Fruit fly (Drosophila melanogaster) whole organism, prepupa: ENCODE data around the gene pigeon.
A peak's percentile ranks its signal among the peaks of the same experiment; 100 is the strongest.

Source experiments
- Blimp-1 ChIP-seq: fragments of 200-800 bp; sonication (Bioruptor generic); optimal IDR thresholded peaks from 3 replicates; lab custom pipeline; 2017; ENCODE audit warnings: missing biosample characterization, missing genetic modification characterization, mild to moderate bottlenecking, moderate library complexity, missing genetic modification reagents
- CG10631 ChIP-seq: fragments of 200-800 bp; sonication (Bioruptor generic); optimal IDR thresholded peaks from 2 replicates; lab custom pipeline; 2016; ENCODE audit warnings: missing biosample characterization, missing genetic modification characterization
- CG11762 ChIP-seq: fragments of 200-800 bp; sonication (Bioruptor generic); optimal IDR thresholded peaks from 3 replicates; lab custom pipeline; 2016; ENCODE audit warnings: missing biosample characterization, missing genetic modification characterization; ENCODE audit not compliant: insufficient read depth
- CG11902 ChIP-seq: fragments of 200-800 bp; sonication (Bioruptor generic); optimal IDR thresholded peaks from 3 replicates; lab custom pipeline; 2016; ENCODE audit warnings: missing biosample characterization, missing genetic modification characterization
- CG16779 ChIP-seq: fragments of 200-800 bp; sonication (Bioruptor generic); optimal IDR thresholded peaks from 3 replicates; lab custom pipeline; 2017; ENCODE audit warnings: missing biosample characterization, mild to moderate bottlenecking, missing genetic modification characterization
- CG3032 ChIP-seq: fragments of 200-800 bp; optimal IDR thresholded peaks from 2 replicates; lab custom pipeline; 2019; ENCODE audit warnings: missing biosample characterization, mild to moderate bottlenecking, missing genetic modification characterization, moderate library complexity
- CG31627 ChIP-seq: fragments of 200-800 bp; sonication (Bioruptor generic); optimal IDR thresholded peaks from 3 replicates; lab custom pipeline; 2016; ENCODE audit warnings: missing biosample characterization, missing genetic modification characterization
- CG32006 ChIP-seq: fragments of 200-800 bp; sonication (Bioruptor generic); optimal IDR thresholded peaks from 3 replicates; lab custom pipeline; 2017; ENCODE audit warnings: missing biosample characterization, mild to moderate bottlenecking, missing genetic modification characterization
- CG34406 ChIP-seq: fragments of 200-800 bp; sonication (Bioruptor generic); optimal IDR thresholded peaks from 3 replicates; lab custom pipeline; 2016; ENCODE audit warnings: missing biosample characterization, missing genetic modification characterization
- CG3919 ChIP-seq: fragments of 200-800 bp; sonication (Bioruptor generic); optimal IDR thresholded peaks from 3 replicates; lab custom pipeline; 2016; ENCODE audit warnings: missing biosample characterization, missing genetic modification characterization
- CG4318 ChIP-seq: fragments of 200-800 bp; sonication (Bioruptor generic); optimal IDR thresholded peaks from 3 replicates; lab custom pipeline; 2017; ENCODE audit warnings: missing biosample characterization, mild to moderate bottlenecking, missing genetic modification characterization
- CG6163 ChIP-seq: fragments of 200-800 bp; sonication (Bioruptor generic); IDR thresholded peaks from 3 replicates; pipeline ENCODE4 v1.3.6; 2022; ENCODE audit warnings: missing biosample characterization, missing genetic modification characterization
- CG6276 ChIP-seq: fragments of 200-800 bp; sonication (Bioruptor generic); optimal IDR thresholded peaks from 2 replicates; lab custom pipeline; 2017; ENCODE audit warnings: missing biosample characterization, mild to moderate bottlenecking, missing genetic modification characterization
- CG6792 ChIP-seq: fragments of 200-800 bp; sonication (Bioruptor generic); optimal IDR thresholded peaks from 3 replicates; lab custom pipeline; 2016; ENCODE audit warnings: missing biosample characterization, missing genetic modification characterization
- CG6808 ChIP-seq: fragments of 200-800 bp; sonication (Bioruptor generic); optimal IDR thresholded peaks from 3 replicates; lab custom pipeline; 2017; ENCODE audit warnings: missing biosample characterization, missing genetic modification characterization, mild to moderate bottlenecking, moderate library complexity, missing genetic modification reagents
- CG7368 ChIP-seq: fragments of 200-800 bp; sonication (Bioruptor generic); optimal IDR thresholded peaks from 3 replicates; lab custom pipeline; 2016; ENCODE audit warnings: missing biosample characterization, missing genetic modification characterization
- CG8119 ChIP-seq: fragments of 200-800 bp; sonication (Bioruptor generic); IDR thresholded peaks from 3 replicates; pipeline ENCODE4 v1.3.6; 2022; ENCODE audit warnings: missing biosample characterization, missing genetic modification characterization
- CG8319 ChIP-seq: fragments of 200-800 bp; sonication (Bioruptor generic); optimal IDR thresholded peaks from 3 replicates; lab custom pipeline; 2016; ENCODE audit warnings: missing biosample characterization, missing genetic modification characterization
- CG8632 ChIP-seq: fragments of 200-800 bp; sonication (Bioruptor generic); optimal IDR thresholded peaks from 3 replicates; lab custom pipeline; 2016; ENCODE audit warnings: missing biosample characterization, missing genetic modification characterization
- CG9139 ChIP-seq: fragments of 200-800 bp; sonication (Bioruptor generic); optimal IDR thresholded peaks from 3 replicates; lab custom pipeline; 2017; ENCODE audit warnings: missing biosample characterization, mild to moderate bottlenecking, missing genetic modification characterization
- Eip75B ChIP-seq: fragments of 200-800 bp; sonication (Bioruptor generic); optimal IDR thresholded peaks from 3 replicates; lab custom pipeline; 2016; ENCODE audit warnings: missing biosample characterization, missing genetic modification characterization
- Eip93F ChIP-seq: fragments of 200-800 bp; sonication (Bioruptor generic); optimal IDR thresholded peaks from 2 replicates; lab custom pipeline; 2016; ENCODE audit warnings: missing biosample characterization, mild to moderate bottlenecking, missing genetic modification characterization
- Ets21C ChIP-seq: fragments of 200-800 bp; sonication (Bioruptor generic); optimal IDR thresholded peaks from 3 replicates; lab custom pipeline; 2016; ENCODE audit warnings: missing biosample characterization, missing genetic modification characterization
- Ets96B ChIP-seq: fragments of 200-800 bp; optimal IDR thresholded peaks from 2 replicates; lab custom pipeline; 2019; ENCODE audit warnings: missing biosample characterization, mild to moderate bottlenecking, missing genetic modification characterization, moderate library complexity
- Gug ChIP-seq: fragments of 200-800 bp; sonication (Bioruptor generic); IDR thresholded peaks from 2 replicates; pipeline ENCODE4 v1.3.6; 2022; ENCODE audit warnings: missing biosample characterization, missing genetic modification characterization
- Hr38 ChIP-seq: sonication (Bioruptor generic); optimal IDR thresholded peaks from 2 replicates; lab custom pipeline; 2016; ENCODE audit warnings: missing biosample characterization, missing genetic modification characterization
- Hr39 ChIP-seq: fragments of 200-800 bp; sonication (Bioruptor generic); optimal IDR thresholded peaks from 2 replicates; lab custom pipeline; 2016; ENCODE audit warnings: missing biosample characterization, missing genetic modification characterization
- Hr4 ChIP-seq: fragments of 200-800 bp; sonication (Bioruptor generic); optimal IDR thresholded peaks from 3 replicates; lab custom pipeline; 2016; ENCODE audit warnings: missing biosample characterization, missing genetic modification characterization
- Lpt ChIP-seq: fragments of 200-800 bp; sonication (Bioruptor generic); optimal IDR thresholded peaks from 3 replicates; lab custom pipeline; 2016; ENCODE audit warnings: missing biosample characterization, missing genetic modification characterization
- Met ChIP-seq: fragments of 200-800 bp; sonication (Bioruptor generic); optimal IDR thresholded peaks from 3 replicates; lab custom pipeline; 2016; ENCODE audit warnings: missing biosample characterization, missing genetic modification characterization
- OdsH ChIP-seq: fragments of 200-800 bp; sonication (Bioruptor generic); optimal IDR thresholded peaks from 3 replicates; lab custom pipeline; 2016; ENCODE audit warnings: missing biosample characterization, missing genetic modification characterization
- Smox ChIP-seq: fragments of 200-800 bp; sonication (Bioruptor generic); optimal IDR thresholded peaks from 3 replicates; lab custom pipeline; 2016; ENCODE audit warnings: missing biosample characterization, missing genetic modification characterization
- Sox102F ChIP-seq: fragments of 200-800 bp; sonication (Bioruptor generic); optimal IDR thresholded peaks from 2 replicates; lab custom pipeline; 2016; ENCODE audit warnings: missing biosample characterization, mild to moderate bottlenecking, missing genetic modification characterization
- Sox14 ChIP-seq: fragments of 200-800 bp; sonication (Bioruptor generic); optimal IDR thresholded peaks from 3 replicates; lab custom pipeline; 2016; ENCODE audit warnings: missing biosample characterization, missing genetic modification characterization
- Sox15 ChIP-seq: fragments of 200-800 bp; sonication (Bioruptor generic); optimal IDR thresholded peaks from 3 replicates; lab custom pipeline; 2016; ENCODE audit warnings: missing biosample characterization, missing genetic modification characterization
- achi ChIP-seq: fragments of 200-800 bp; sonication (Bioruptor generic); optimal IDR thresholded peaks from 3 replicates; lab custom pipeline; 2016; ENCODE audit warnings: missing biosample characterization, missing genetic modification characterization
- cyc ChIP-seq: fragments of 200-800 bp; sonication (Bioruptor generic); optimal IDR thresholded peaks from 3 replicates; lab custom pipeline; 2016; ENCODE audit warnings: missing biosample characterization, missing genetic modification characterization
- dsx ChIP-seq: fragments of 200-800 bp; optimal IDR thresholded peaks from 3 replicates; lab custom pipeline; 2019; ENCODE audit warnings: missing biosample characterization, mild to moderate bottlenecking, missing genetic modification characterization, moderate library complexity; ENCODE audit not compliant: poor library complexity, severe bottlenecking
- eg ChIP-seq: fragments of 200-800 bp; sonication (Bioruptor generic); IDR thresholded peaks from 3 replicates; pipeline ENCODE4 v1.3.6; 2022; ENCODE audit warnings: missing biosample characterization, missing genetic modification characterization
- esn ChIP-seq: fragments of 200-800 bp; sonication (Bioruptor generic); optimal IDR thresholded peaks from 2 replicates; lab custom pipeline; 2016; ENCODE audit warnings: missing biosample characterization, mild to moderate bottlenecking, missing genetic modification characterization, moderate library complexity
- fkh ChIP-seq: fragments of 200-800 bp; sonication (Bioruptor generic); optimal IDR thresholded peaks from 3 replicates; lab custom pipeline; 2017; ENCODE audit warnings: missing biosample characterization, mild to moderate bottlenecking, missing genetic modification characterization, moderate library complexity
- lz ChIP-seq: fragments of 200-800 bp; sonication (Bioruptor generic); optimal IDR thresholded peaks from 3 replicates; lab custom pipeline; 2016; ENCODE audit warnings: missing biosample characterization, missing genetic modification characterization
- pdm3 ChIP-seq: fragments of 200-800 bp; sonication (Bioruptor generic); optimal IDR thresholded peaks from 3 replicates; lab custom pipeline; 2016; ENCODE audit warnings: missing biosample characterization, missing genetic modification characterization
- spab ChIP-seq: fragments of 200-800 bp; sonication (Bioruptor generic); optimal IDR thresholded peaks from 2 replicates; lab custom pipeline; 2017; ENCODE audit warnings: missing biosample characterization, mild to moderate bottlenecking, missing genetic modification characterization, missing genetic modification reagents
- ss ChIP-seq, 2 experiments: fragments of 200-800 bp; sonication (Bioruptor generic); optimal IDR thresholded peaks; 2 replicates in 1 of 2; 3 replicates in 1 of 2; lab custom pipeline; 2017 to 2018; ENCODE audit warnings: mild to moderate bottlenecking in 2 of 2, missing biosample characterization in 2 of 2, missing genetic modification characterization in 2 of 2, moderate library complexity in 1 of 2
- svp ChIP-seq: fragments of 200-800 bp; sonication (Bioruptor generic); peaks from one replicate; lab custom pipeline; 2016; ENCODE audit warnings: missing biosample characterization, missing genetic modification characterization
- topi ChIP-seq: fragments of 200-800 bp; sonication (Bioruptor generic); optimal IDR thresholded peaks from 3 replicates; lab custom pipeline; 2016; ENCODE audit warnings: missing biosample characterization, missing genetic modification characterization

pigeon gene

dm6 chr2L:19193703-19194102, 7.9 kb downstream of the pigeon start (continued):
- TF ChIP-seq Sox14 (GFP tag; lab: Kevin White, UChicago): peak; percentile 54
- TF ChIP-seq CG34406: peak; percentile 33
- TF ChIP-seq CG11762 (GFP tag; lab: Kevin White, UChicago): peak; percentile 45
- no peak for TF ChIP-seq CG11902 (GFP tag; lab: Kevin White, UChicago)
- TF ChIP-seq CG6163 (GFP tag; lab: Robert Waterston, UW): peak; percentile 90
- TF ChIP-seq Gug (GFP tag; lab: Robert Waterston, UW): peak; percentile 68
- peak; percentile 19 for TF ChIP-seq CG9139 (GFP tag; lab: Kevin White, UChicago)
- TF ChIP-seq Eip93F (GFP tag; lab: Kevin White, UChicago): no peak

- TF ChIP-seq Hr39 (GFP tag; lab: Kevin White, UChicago) (peak; percentile 85), Blimp-1 (GFP tag; lab: Kevin White, UChicago) (peak; percentile 66), CG32006 (GFP tag; lab: Kevin White, UChicago) (peak; percentile 47), Eip75B (peak; percentile 85), Hr4 (peak; percentile 51), Smox (GFP tag; lab: Kevin White, UChicago) (peak; percentile 83), CG4318 (GFP tag; lab: Kevin White, UChicago) (peak; percentile 33), CG8632 (GFP tag; lab: Kevin White, UChicago) (peak; percentile 82), CG8119 (GFP tag; lab: Robert Waterston, UW) (peak; percentile 69; the same call in 2 of the 3 replicates), CG6276 (GFP tag; lab: Kevin White, UChicago) (peak; percentile 45), dsx (peak; percentile 71), cyc (peak; percentile 80), lz (peak; percentile 87), CG6163 (GFP tag; lab: Robert Waterston, UW) (peak; percentile 92), CG3032 (tag; lab: Kevin White, UChicago) (peak; percentile 83), Gug (GFP tag; lab: Robert Waterston, UW) (peak; percentile 72), CG8319 (GFP tag; lab: Kevin White, UChicago) (peak; percentile 79), CG16779 (tag; lab: Kevin White, UChicago) (peak; percentile 69), CG10631 (GFP tag; lab: Kevin White, UChicago) (peak; percentile 82), CG9139 (GFP tag; lab: Kevin White, UChicago) (peak; percentile 80), OdsH (GFP tag; lab: Kevin White, UChicago) (peak; percentile 81), CG3919 (GFP tag; lab: Kevin White, UChicago) (peak; percentile 83), CG6808 (GFP tag; lab: Kevin White, UChicago) (peak; percentile 86), Ets21C (peak; percentile 82), topi (peak; percentile 83), CG11762 (GFP tag; lab: Kevin White, UChicago) (peak; percentile 74), Sox102F (peak; percentile 90), achi (GFP tag; lab: Kevin White, UChicago) (peak; percentile 84), svp (GFP tag; lab: Kevin White, UChicago) (peak; percentile 94), fkh (GFP tag; lab: Kevin White, UChicago) (no peak), ss (GFP tag; optimal IDR thresholded peaks at IDR 0.05; lab: Kevin White, UChicago) (peak; percentile 82 to 86), spab (GFP tag; lab: Kevin White, UChicago) (peak; percentile 88), CG7368 (GFP tag; lab: Kevin White, UChicago) (peak; percentile 77), Lpt (GFP tag; lab: Kevin White, UChicago) (peak; percentile 51), CG6792 (GFP tag; lab: Kevin White, UChicago) (peak; percentile 87), Ets96B (peak; percentile 88), CG34406 (peak; percentile 82), Hr38 (GFP tag; lab: Kevin White, UChicago) (no peak), pdm3 (GFP tag; lab: Kevin White, UChicago) (peak; percentile 78), CG11902 (GFP tag; lab: Kevin White, UChicago) (peak; percentile 74), Sox14 (GFP tag; lab: Kevin White, UChicago) (peak; percentile 83), eg (GFP tag; lab: Robert Waterston, UW) (peak; percentile 77), Sox15 (peak; percentile 71), esn (GFP tag; lab: Kevin White, UChicago) (peak; percentile 90), Eip93F (GFP tag; lab: Kevin White, UChicago) (peak; percentile 48), Met (peak; percentile 90), CG31627 (peak; percentile 85)
Measured at dm6 chr2L:19196443-19197044, 10.7 kb downstream of the pigeon start.
